Fruit fly (Drosophila melanogaster): ENCODE data around the gene CG14147.

CG14147 gene

DNA sequence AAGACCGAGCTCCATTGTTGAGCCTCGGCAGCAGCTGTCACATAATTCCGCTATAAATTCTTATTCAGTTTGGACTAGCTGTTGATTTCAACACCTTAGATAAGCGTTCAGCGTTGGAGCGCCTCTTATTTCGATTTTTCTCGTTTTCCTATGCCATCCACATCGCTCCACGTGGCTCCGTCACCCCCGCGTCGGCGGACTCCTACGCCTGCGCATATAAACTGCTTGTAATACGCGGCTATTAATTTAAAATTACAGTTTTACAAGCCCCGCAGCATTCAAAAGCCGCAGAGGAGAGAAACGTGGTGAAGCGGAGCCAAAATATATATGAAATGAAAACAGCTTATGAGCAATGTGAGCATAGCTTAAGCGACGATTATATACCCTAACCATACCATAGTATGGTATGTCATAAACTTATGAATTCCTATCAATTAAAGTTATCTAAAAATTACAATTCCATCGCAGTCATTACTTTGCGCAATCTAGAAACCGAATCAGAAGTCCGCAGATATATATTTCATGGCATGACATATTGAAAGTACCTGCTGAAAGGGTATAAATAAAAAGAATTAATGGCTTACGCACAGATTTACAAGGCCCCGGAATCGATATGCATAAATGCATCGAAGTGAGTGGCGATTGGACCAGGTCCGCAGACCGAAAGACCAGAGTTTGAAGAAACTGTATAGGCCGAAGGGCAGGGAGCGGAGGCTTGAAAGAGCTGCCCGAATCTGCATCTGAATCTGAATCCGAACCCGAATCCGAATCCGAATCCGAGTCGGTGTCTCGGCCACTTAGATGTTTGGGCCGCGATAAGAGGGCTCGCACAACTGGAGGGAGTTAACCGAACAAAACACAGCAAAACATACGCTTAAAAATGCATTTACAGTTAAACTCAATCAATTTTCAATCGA is 6.5 kb upstream of the CG14147 start (continued):
- TF ChIP-seq CG4318 (GFP tag; optimal IDR thresholded peaks at IDR 0.05) (peak; percentile 28), esn (GFP tag; optimal IDR thresholded peaks at IDR 0.05) (peak; percentile 88), CG31627 (GFP tag; optimal IDR thresholded peaks at IDR 0.05) (peak; percentile 82), Hr39 (GFP tag; optimal IDR thresholded peaks at IDR 0.05) (peak; percentile 86), CG6163 (GFP tag; IDR thresholded peaks at IDR 0.05) (peak; percentile 80), Eip78C (GFP tag) (peak; percentile 96), CG10669 (GFP tag; optimal IDR thresholded peaks at IDR 0.05) (peak; percentile 72), CG3919 (GFP tag; optimal IDR thresholded peaks at IDR 0.05) (peak; percentile 77), CG7368 (GFP tag; optimal IDR thresholded peaks at IDR 0.05) (peak; percentile 69), CG6792 (GFP tag; optimal IDR thresholded peaks at IDR 0.05) (peak; percentile 85), CG8632 (GFP tag; optimal IDR thresholded peaks at IDR 0.05) (peak; percentile 84)

DNA sequence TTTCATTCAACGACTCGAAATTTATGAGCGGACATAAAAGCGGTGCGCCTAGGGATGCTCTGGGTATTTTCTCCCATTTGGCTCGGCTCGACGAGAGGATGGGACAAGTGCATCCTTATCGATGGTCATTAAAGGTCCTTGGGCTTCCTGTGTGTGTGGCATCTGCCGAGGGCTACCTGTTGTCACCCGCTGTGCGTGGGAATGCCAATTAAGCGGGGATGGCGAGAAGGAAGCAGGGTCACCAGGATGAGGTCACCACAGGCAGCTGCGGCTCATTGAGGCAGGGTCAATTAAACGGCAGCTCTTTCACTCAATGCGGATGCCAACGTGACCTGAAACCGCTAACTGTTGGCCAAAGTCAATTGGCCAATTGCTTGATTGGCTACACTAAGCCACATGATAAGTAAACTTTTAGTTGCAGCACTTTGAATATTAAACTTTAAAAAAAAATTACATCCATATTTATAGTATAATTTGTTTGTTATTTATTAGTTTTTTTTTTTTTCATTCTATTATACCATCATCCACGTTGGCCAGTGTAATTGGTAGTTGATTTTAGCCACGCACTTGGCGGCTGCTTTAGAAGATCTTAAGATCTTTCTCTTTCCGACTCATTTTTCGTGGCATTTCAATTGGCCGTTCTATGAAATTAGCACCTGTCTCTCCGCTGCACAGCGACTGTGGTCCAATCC is 5.7 kb upstream of the CG14147 start:
- TF ChIP-seq CG8319 (GFP tag; optimal IDR thresholded peaks at IDR 0.05) (peak; percentile 19), CG3919 (GFP tag; optimal IDR thresholded peaks at IDR 0.05) (peak; percentile 6), Gug (GFP tag; IDR thresholded peaks at IDR 0.05) (peak; percentile 34), pdm3 (GFP tag; optimal IDR thresholded peaks at IDR 0.05) (no peak), CG11902 (GFP tag; optimal IDR thresholded peaks at IDR 0.05) (no peak), CG32006 (GFP tag; optimal IDR thresholded peaks at IDR 0.05) (no peak), Eip78C (GFP tag) (peak; percentile 55), lz (GFP tag; optimal IDR thresholded peaks at IDR 0.05) (no peak), CG6163 (GFP tag; IDR thresholded peaks at IDR 0.05) (peak; percentile 67), Hr38 (GFP tag; optimal IDR thresholded peaks at IDR 0.05) (no peak), CG10631 (GFP tag; optimal IDR thresholded peaks at IDR 0.05) (peak; percentile 5), CG3032 (tag; optimal IDR thresholded peaks at IDR 0.05) (no peak), CG7368 (GFP tag; optimal IDR thresholded peaks at IDR 0.05) (no peak), CG15336 (GFP tag; IDR thresholded peaks at IDR 0.05) (0 out of 2 replicates have a peak, but pooled peaks have one; percentile 19), CG6854 (GFP tag; optimal IDR thresholded peaks at IDR 0.05) (no peak), CG34406 (GFP tag; optimal IDR thresholded peaks at IDR 0.05) (no peak), eg (GFP tag; IDR thresholded peaks at IDR 0.05) (peak; percentile 67)

DNA sequence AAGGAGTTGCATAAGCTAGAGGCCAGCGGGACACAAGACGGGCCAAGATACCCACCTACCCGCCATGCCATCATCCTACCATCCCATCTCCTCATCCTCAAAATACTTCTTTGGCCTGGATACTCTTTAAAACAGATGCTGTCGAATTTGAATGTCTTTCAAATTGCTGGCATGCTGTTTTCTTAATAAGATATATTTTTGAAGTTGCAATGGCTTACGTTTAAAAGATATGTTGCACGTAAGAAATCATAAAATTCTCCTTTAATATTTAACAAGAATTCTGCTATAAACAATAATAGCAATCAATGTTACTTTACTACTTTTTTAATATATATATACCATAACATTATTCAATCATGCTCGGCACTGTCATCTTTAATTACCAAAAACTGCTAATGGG is 4.5 kb upstream of the CG14147 start:
- TF ChIP-seq CG11762 (GFP tag; optimal IDR thresholded peaks at IDR 0.05; ENCODE audit: insufficient read depth) (no peak), topi (GFP tag; optimal IDR thresholded peaks at IDR 0.05) (peak; percentile 25), fd85E (GFP tag; optimal IDR thresholded peaks at IDR 0.05) (no peak), OdsH (GFP tag; optimal IDR thresholded peaks at IDR 0.05) (peak; percentile 9), CG10669 (GFP tag; optimal IDR thresholded peaks at IDR 0.05) (peak; percentile 11), Smox (GFP tag; optimal IDR thresholded peaks at IDR 0.05) (peak; percentile 21), CG8632 (GFP tag; optimal IDR thresholded peaks at IDR 0.05) (peak; percentile 3), vri (GFP tag; optimal IDR thresholded peaks at IDR 0.05) (no peak), esn (GFP tag; optimal IDR thresholded peaks at IDR 0.05) (peak; percentile 55), fd59A (GFP tag; optimal IDR thresholded peaks at IDR 0.05) (peak; percentile 12), Sox102F (GFP tag; optimal IDR thresholded peaks at IDR 0.05) (peak; percentile 35), pdm3 (GFP tag; optimal IDR thresholded peaks at IDR 0.05) (peak; percentile 31), CG3032 (tag; optimal IDR thresholded peaks at IDR 0.05) (no peak), achi (GFP tag; optimal IDR thresholded peaks at IDR 0.05) (peak; percentile 8), CG32006 (GFP tag; optimal IDR thresholded peaks at IDR 0.05) (peak; percentile 10), CG16779 (tag; optimal IDR thresholded peaks at IDR 0.05) (no peak), Ets96B (tag; optimal IDR thresholded peaks at IDR 0.05) (peak; percentile 17), spab (GFP tag; optimal IDR thresholded peaks at IDR 0.05) (peak; percentile 4), CG6792 (GFP tag; optimal IDR thresholded peaks at IDR 0.05) (no peak), CG31627 (GFP tag; optimal IDR thresholded peaks at IDR 0.05) (peak; percentile 22), CG6163 (GFP tag; IDR thresholded peaks at IDR 0.05) (no peak), lz (GFP tag; optimal IDR thresholded peaks at IDR 0.05) (peak; percentile 28), CG10631 (GFP tag; optimal IDR thresholded peaks at IDR 0.05) (peak; percentile 14), CG3919 (GFP tag; optimal IDR thresholded peaks at IDR 0.05) (no peak), svp (GFP tag) (peak; percentile 68), Hr4 (GFP tag; optimal IDR thresholded peaks at IDR 0.05) (no peak), dsx (GFP tag; optimal IDR thresholded peaks at IDR 0.05; ENCODE audit: poor library complexity, severe bottlenecking) (no peak), Hr38 (GFP tag; optimal IDR thresholded peaks at IDR 0.05) (no peak), Eip78C (GFP tag) (peak; percentile 88), CG15336 (GFP tag; IDR thresholded peaks at IDR 0.05) (no peak), CG34406 (GFP tag; optimal IDR thresholded peaks at IDR 0.05) (peak; percentile 30), Hr39 (GFP tag; optimal IDR thresholded peaks at IDR 0.05) (no peak), acj6 (GFP tag; optimal IDR thresholded peaks at IDR 0.05) (peak; percentile 33), Sox15 (GFP tag; optimal IDR thresholded peaks at IDR 0.05) (peak; percentile 15), Met (GFP tag; optimal IDR thresholded peaks at IDR 0.05) (peak; percentile 40)

Measured in whole organism, prepupa.